Worm (Caenorhabditis elegans): ENCODE measurements around the gene fbxb-99.

- TF ChIP-seq ets-7 (tag; optimal IDR thresholded peaks at IDR 0.05) (no peak), tbx-11 (GFP tag; IDR thresholded peaks at IDR 0.05) (no peak), B0310.2 (tag; optimal IDR thresholded peaks at IDR 0.05) (no peak), ceh-13 (GFP tag; optimal IDR thresholded peaks at IDR 0.05) (no peak), aly-1 (tag; optimal IDR thresholded peaks at IDR 0.05) (no peak), hnd-1 (tag; optimal IDR thresholded peaks at IDR 0.05) (no peak), ama-1 (optimal IDR thresholded peaks at IDR 0.05) (no peak), pes-1 (GFP tag; IDR thresholded peaks at IDR 0.05) (no peak), flt-1 (GFP tag; IDR thresholded peaks at IDR 0.05) (no peak), sea-1 (GFP tag; conservative IDR thresholded peaks at IDR 0.05) (no peak), hmbx-1 (tag; optimal IDR thresholded peaks at IDR 0.05) (no peak), F13C5.2 (tag; optimal IDR thresholded peaks at IDR 0.05) (no peak)
Measured at ce11 chrII:3759010-3759409, 34.2 kb downstream of the fbxb-99 start, which contains the start of gene T24E12.12.

All from whole organism, early embryonic.